Worm (Caenorhabditis elegans) whole organism, early embryonic: Measurements from ENCODE around the gene sphr-1.

Experiments
- B0310.2 ChIP-seq: sonication (generic microtip); optimal IDR thresholded peaks from 2 replicates; lab custom pipeline; 2016; ENCODE audit warnings: mild to moderate bottlenecking, missing genetic modification characterization, missing compliant biosample characterization
- F13C5.2 ChIP-seq: sonication (generic microtip); optimal IDR thresholded peaks from 2 replicates; lab custom pipeline; 2017; ENCODE audit warnings: mild to moderate bottlenecking, missing genetic modification characterization, inconsistent platforms, missing compliant biosample characterization
- aly-1 ChIP-seq: sonication (generic microtip); optimal IDR thresholded peaks from 2 replicates; lab custom pipeline; 2016; ENCODE audit warnings: missing genetic modification characterization, missing compliant biosample characterization
- ama-1 ChIP-seq: fragments of 150-350 bp; optimal IDR thresholded peaks from 2 replicates; lab custom pipeline; 2014
- ceh-13 ChIP-seq: fragments of 200-800 bp; sonication (Bioruptor generic); optimal IDR thresholded peaks from 2 replicates; lab custom pipeline; 2018; ENCODE audit warnings: mild to moderate bottlenecking, missing genetic modification characterization, missing compliant biosample characterization
- ceh-36 ChIP-seq: sonication (generic microtip); optimal IDR thresholded peaks from 2 replicates; lab custom pipeline; 2016; ENCODE audit warnings: missing genetic modification characterization, inconsistent platforms, missing compliant biosample characterization
- ets-7 ChIP-seq: sonication (generic microtip); optimal IDR thresholded peaks from 2 replicates; lab custom pipeline; 2016; ENCODE audit warnings: missing genotype, missing genetic modification characterization, missing compliant biosample characterization
- flt-1 ChIP-seq: fragments of 200-800 bp; sonication (Bioruptor generic); IDR thresholded peaks from 2 replicates; pipeline ENCODE4 v1.3.6; 2022; ENCODE audit warnings: missing genetic modification characterization, missing compliant biosample characterization
- hmbx-1 ChIP-seq: sonication (generic microtip); optimal IDR thresholded peaks from 2 replicates; lab custom pipeline; 2016; ENCODE audit warnings: mild to moderate bottlenecking, missing genetic modification characterization, missing compliant biosample characterization
- hmg-4 ChIP-seq: fragments of 200-800 bp; sonication (Bioruptor generic); optimal IDR thresholded peaks from 2 replicates; lab custom pipeline; 2018; ENCODE audit warnings: mild to moderate bottlenecking, missing genetic modification characterization, missing compliant biosample characterization
- hnd-1 ChIP-seq: sonication (generic microtip); optimal IDR thresholded peaks from 2 replicates; lab custom pipeline; 2016; ENCODE audit warnings: missing genetic modification characterization, missing compliant biosample characterization
- pes-1 ChIP-seq: fragments of 200-800 bp; sonication (Bioruptor generic); IDR thresholded peaks from 2 replicates; pipeline ENCODE4 v1.3.6; 2022; ENCODE audit warnings: missing genetic modification reagents, missing genetic modification characterization, missing compliant biosample characterization
- scrt-1 ChIP-seq: fragments of 200-800 bp; sonication (Bioruptor generic); IDR thresholded peaks from 2 replicates; pipeline ENCODE4 v1.3.6; 2022; ENCODE audit warnings: missing genetic modification characterization, missing compliant biosample characterization
- sea-1 ChIP-seq: fragments of 200-800 bp; sonication (Bioruptor generic); conservative IDR thresholded peaks from 2 replicates; pipeline ENCODE4 v1.3.6; 2022; ENCODE audit warnings: missing genetic modification characterization, missing compliant biosample characterization
- tbx-11 ChIP-seq: fragments of 200-800 bp; sonication (Bioruptor generic); IDR thresholded peaks from 2 replicates; pipeline ENCODE4 v1.3.6; 2022; ENCODE audit warnings: missing genetic modification characterization, missing compliant biosample characterization
- tbx-37 ChIP-seq: fragments of 200-800 bp; sonication (Bioruptor generic); conservative IDR thresholded peaks from 2 replicates; pipeline ENCODE4 v1.3.6; 2022; ENCODE audit warnings: missing genetic modification reagents, missing genetic modification characterization, missing compliant biosample characterization
- tra-4 ChIP-seq: sonication (generic microtip); optimal IDR thresholded peaks from 2 replicates; lab custom pipeline; 2017; ENCODE audit warnings: missing genetic modification characterization, missing compliant biosample characterization

sphr-1 gene

DNA sequence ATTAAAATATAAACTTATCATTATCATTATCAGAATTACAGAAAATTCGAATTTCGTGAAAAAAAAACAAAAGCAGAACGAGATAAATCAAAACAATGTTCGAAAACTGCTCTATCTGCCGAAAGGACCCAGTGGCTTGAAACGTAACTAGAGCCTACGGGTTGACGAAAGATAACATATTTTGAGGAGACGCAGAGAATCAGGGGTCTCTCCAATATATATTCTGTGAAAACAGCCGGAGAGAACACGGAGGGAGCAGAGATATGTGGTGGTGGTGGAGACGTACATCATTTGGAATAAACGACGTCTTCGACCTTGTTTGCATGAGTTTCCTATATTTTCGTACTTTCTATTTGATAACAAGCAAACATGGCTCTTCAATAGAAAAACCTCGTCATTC, 17.5 kb downstream of the sphr-1 start:
- no peak for TF ChIP-seq sea-1 (GFP tag; lab: Robert Waterston, UW)
- TF ChIP-seq ceh-36 (tag; lab: Kevin White, UChicago), result no peak
- no peak for TF ChIP-seq ama-1
- TF ChIP-seq hmg-4 (GFP tag; lab: Kevin White, UChicago), result no peak
- no peak for TF ChIP-seq hnd-1
- TF ChIP-seq ets-7, result no peak
- TF ChIP-seq aly-1 (tag; lab: Kevin White, UChicago), result no peak
- TF ChIP-seq F13C5.2 (tag; lab: Kevin White, UChicago), result no peak
- no peak for TF ChIP-seq tbx-37 (GFP tag; lab: Robert Waterston, UW)
- no peak for TF ChIP-seq tra-4 (tag; lab: Kevin White, UChicago)
- no peak for TF ChIP-seq pes-1 (GFP tag; lab: Robert Waterston, UW)
- no peak for TF ChIP-seq scrt-1 (GFP tag; lab: Robert Waterston, UW)
- no peak for TF ChIP-seq ceh-13
- no peak for TF ChIP-seq hmbx-1 (tag; lab: Kevin White, UChicago)
- no peak for TF ChIP-seq flt-1 (GFP tag; lab: Robert Waterston, UW)
- no peak for TF ChIP-seq B0310.2 (tag; lab: Kevin White, UChicago)
- TF ChIP-seq tbx-11 (GFP tag; lab: Robert Waterston, UW), result no peak

ce11 chrV:9212499-9212898, 21.1 kb downstream of the sphr-1 start:
- no peak for TF ChIP-seq pes-1 (GFP tag; lab: Robert Waterston, UW)
- no peak for TF ChIP-seq ets-7
- TF ChIP-seq sea-1 (GFP tag; lab: Robert Waterston, UW), result no peak
- TF ChIP-seq tbx-11 (GFP tag; lab: Robert Waterston, UW), result no peak
- TF ChIP-seq B0310.2 (tag; lab: Kevin White, UChicago), result no peak
- no peak for TF ChIP-seq ceh-13
- TF ChIP-seq hmg-4 (GFP tag; lab: Kevin White, UChicago), result no peak
- TF ChIP-seq ama-1, result no peak
- TF ChIP-seq flt-1 (GFP tag; lab: Robert Waterston, UW), result no peak
- TF ChIP-seq scrt-1 (GFP tag; lab: Robert Waterston, UW), result no peak
- TF ChIP-seq hmbx-1 (tag; lab: Kevin White, UChicago), result no peak
- TF ChIP-seq aly-1 (tag; lab: Kevin White, UChicago), result no peak
- TF ChIP-seq hnd-1, result no peak
- no peak for TF ChIP-seq tra-4 (tag; lab: Kevin White, UChicago)

DNA sequence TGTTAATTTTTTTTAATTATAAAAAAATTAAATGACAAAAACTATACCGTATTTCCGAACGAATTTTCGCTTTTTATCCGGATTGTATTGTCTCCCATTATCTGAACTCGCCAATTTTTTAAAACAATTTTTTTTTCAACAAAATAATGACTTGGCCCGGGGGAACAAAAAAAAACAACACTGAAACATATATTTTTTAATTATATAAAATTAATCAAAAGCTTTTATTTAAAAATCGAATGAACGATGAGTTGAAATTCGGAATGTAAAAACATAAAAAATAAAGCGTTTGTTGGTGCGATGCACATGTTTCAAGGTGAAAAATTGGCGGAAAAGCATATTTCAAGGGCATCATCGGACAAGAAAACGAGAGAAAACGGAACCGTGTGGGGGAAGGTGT, 22.1 kb downstream of the sphr-1 start, which contains the start of gene mdt-27:
mdt-27 (minus strand) TSS at position 101 of the 400 bp plus-strand sequence.
- no peak for TF ChIP-seq hnd-1
- no peak for TF ChIP-seq sea-1 (GFP tag; lab: Robert Waterston, UW)
- TF ChIP-seq tbx-11 (GFP tag; lab: Robert Waterston, UW), result no peak
- no peak for TF ChIP-seq flt-1 (GFP tag; lab: Robert Waterston, UW)
- no peak for TF ChIP-seq tra-4 (tag; lab: Kevin White, UChicago)
- no peak for TF ChIP-seq B0310.2 (tag; lab: Kevin White, UChicago)
- no peak for TF ChIP-seq ets-7
- TF ChIP-seq tbx-37 (GFP tag; lab: Robert Waterston, UW), result no peak
- TF ChIP-seq scrt-1 (GFP tag; lab: Robert Waterston, UW), result no peak
- no peak for TF ChIP-seq pes-1 (GFP tag; lab: Robert Waterston, UW)
- no peak for TF ChIP-seq aly-1 (tag; lab: Kevin White, UChicago)
- no peak for TF ChIP-seq hmbx-1 (tag; lab: Kevin White, UChicago)
- no peak for TF ChIP-seq ceh-13
- TF ChIP-seq hmg-4 (GFP tag; lab: Kevin White, UChicago), result no peak
- no peak for TF ChIP-seq ceh-36 (tag; lab: Kevin White, UChicago)
- TF ChIP-seq ama-1, result no peak
- no peak for TF ChIP-seq F13C5.2 (tag; lab: Kevin White, UChicago)

DNA sequence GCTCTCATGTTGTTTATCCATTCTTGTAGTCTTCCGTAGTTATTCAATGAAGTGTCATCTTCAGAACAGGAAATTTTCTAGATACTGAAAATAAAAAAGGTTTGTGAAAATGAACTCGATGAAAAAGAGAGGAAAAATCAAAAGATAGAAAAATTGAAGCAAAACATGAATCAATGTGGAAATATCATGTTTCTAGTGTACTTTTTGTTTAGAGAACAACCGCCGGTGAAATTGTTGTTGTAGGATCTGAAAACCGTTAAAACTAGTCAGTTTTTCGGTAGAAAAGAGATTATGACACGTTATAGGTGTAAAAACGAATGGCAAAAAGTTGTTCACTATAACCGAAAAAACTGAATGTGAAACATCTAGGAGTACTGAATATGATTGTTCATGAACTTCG, 25.7 kb downstream of the sphr-1 start, which contains the start of gene pacs-1:
pacs-1 (minus strand) TSS at position 101 of the 400 bp plus-strand sequence.
- TF ChIP-seq hmbx-1 (tag; lab: Kevin White, UChicago) (no peak), F13C5.2 (tag; lab: Kevin White, UChicago) (no peak), scrt-1 (GFP tag; lab: Robert Waterston, UW) (no peak), flt-1 (GFP tag; lab: Robert Waterston, UW) (no peak), B0310.2 (tag; lab: Kevin White, UChicago) (no peak), aly-1 (tag; lab: Kevin White, UChicago) (no peak), tbx-37 (GFP tag; lab: Robert Waterston, UW) (no peak), ceh-13 (no peak), ama-1 (no peak)

DNA sequence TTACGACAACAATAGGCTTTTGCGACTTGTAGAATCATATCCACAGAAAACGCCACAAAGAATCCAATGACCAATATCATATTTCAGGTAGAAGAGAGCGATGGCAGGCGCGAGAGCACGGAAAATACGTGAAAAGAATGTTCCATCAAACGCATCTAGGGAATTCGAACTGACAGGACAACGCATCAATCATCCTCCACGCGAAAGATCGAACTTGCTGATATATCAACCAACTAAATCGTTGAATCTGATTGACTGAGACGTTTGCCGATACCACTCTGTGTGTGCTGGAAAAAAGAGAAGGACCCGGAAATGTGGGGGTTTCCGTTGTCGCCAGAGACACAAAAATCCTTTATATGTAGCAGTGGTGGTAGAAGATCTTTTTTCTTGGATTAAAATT, 26.8 kb downstream of the sphr-1 start:
- TF ChIP-seq tbx-11 (GFP tag; lab: Robert Waterston, UW), result no peak
- TF ChIP-seq ama-1, result no peak
- TF ChIP-seq B0310.2 (tag; lab: Kevin White, UChicago), result no peak
- no peak for TF ChIP-seq tra-4 (tag; lab: Kevin White, UChicago)
- TF ChIP-seq pes-1 (GFP tag; lab: Robert Waterston, UW), result no peak
- no peak for TF ChIP-seq hmbx-1 (tag; lab: Kevin White, UChicago)
- TF ChIP-seq hmg-4 (GFP tag; lab: Kevin White, UChicago), result no peak
- TF ChIP-seq scrt-1 (GFP tag; lab: Robert Waterston, UW), result no peak
- TF ChIP-seq ceh-13, result no peak
- no peak for TF ChIP-seq F13C5.2 (tag; lab: Kevin White, UChicago)
- no peak for TF ChIP-seq aly-1 (tag; lab: Kevin White, UChicago)
- no peak for TF ChIP-seq sea-1 (GFP tag; lab: Robert Waterston, UW)
- no peak for TF ChIP-seq flt-1 (GFP tag; lab: Robert Waterston, UW)
- no peak for TF ChIP-seq tbx-37 (GFP tag; lab: Robert Waterston, UW)
- TF ChIP-seq ets-7, result no peak
- TF ChIP-seq ceh-36 (tag; lab: Kevin White, UChicago), result no peak
- no peak for TF ChIP-seq hnd-1

DNA sequence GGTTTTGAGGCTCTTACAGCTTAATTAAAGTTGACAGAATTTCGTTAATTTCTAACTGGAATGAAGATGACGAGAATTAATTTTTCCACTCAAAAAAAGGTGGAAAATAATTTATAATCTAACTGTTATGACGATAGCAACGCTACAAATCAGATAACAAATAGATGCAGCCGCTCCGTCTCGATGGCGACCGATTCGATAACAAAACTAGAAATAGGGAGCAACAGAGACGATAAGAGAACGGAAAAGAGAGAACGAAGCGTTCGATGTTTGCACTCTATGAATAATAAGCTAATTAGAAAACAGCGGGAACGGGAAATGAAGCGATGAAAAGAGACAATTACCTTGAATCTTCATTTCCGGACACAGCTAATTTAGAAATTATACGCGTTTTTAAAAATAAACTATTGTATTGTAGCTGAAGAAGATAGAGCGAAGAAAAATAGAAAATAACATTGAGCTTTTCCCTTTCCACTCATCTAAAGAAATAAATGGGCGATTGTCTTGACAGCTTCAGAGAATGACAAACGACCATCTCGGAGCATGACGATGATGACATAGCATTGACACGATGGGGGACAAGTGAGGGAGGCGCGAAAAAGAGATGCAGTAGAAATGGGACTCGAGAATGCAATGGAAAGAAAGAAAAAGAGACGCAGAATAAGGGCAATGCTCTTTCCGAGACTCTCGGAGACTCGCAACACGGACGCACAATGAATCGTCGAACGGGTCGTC, 27.4 kb downstream of the sphr-1 start:
- TF ChIP-seq tbx-11 (GFP tag; lab: Robert Waterston, UW), result 0 out of 2 replicates have a peak, but pooled peaks have one; percentile 32
- no peak for TF ChIP-seq ets-7

- no peak for TF ChIP-seq F13C5.2 (tag; lab: Kevin White, UChicago)
- peak; percentile 44 for TF ChIP-seq ceh-36 (tag; lab: Kevin White, UChicago)
- no peak for TF ChIP-seq ets-7
- TF ChIP-seq scrt-1 (GFP tag; lab: Robert Waterston, UW), result no peak
- TF ChIP-seq ama-1, result no peak
Measured at ce11 chrV:9219390-9219733, 28.0 kb downstream of the sphr-1 start.
